Worm (Caenorhabditis elegans) whole organism, L1 larva: ENCODE measurements around the gene srx-66.
A peak's percentile ranks its signal among the peaks of the same experiment; 100 is the strongest.

Experiments
- aha-1 ChIP-seq: fragments of 150-350 bp; optimal IDR thresholded peaks from 2 replicates; lab custom pipeline; 2014; ENCODE audit warnings: missing biosample characterization, missing genetic modification characterization
- alr-1 ChIP-seq: fragments of 200-800 bp; sonication (Bioruptor generic); optimal IDR thresholded peaks from 2 replicates; lab custom pipeline; 2018; ENCODE audit warnings: borderline replicate concordance, mild to moderate bottlenecking, missing genetic modification characterization, missing compliant biosample characterization
- blmp-1 ChIP-seq: fragments of 150-350 bp; optimal IDR thresholded peaks from 2 replicates; lab custom pipeline; 2014; ENCODE audit warnings: missing biosample characterization, missing genetic modification characterization
- ceh-8 ChIP-seq: fragments of 200-800 bp; sonication (Bioruptor generic); optimal IDR thresholded peaks from 2 replicates; lab custom pipeline; 2018; ENCODE audit warnings: mild to moderate bottlenecking, missing genetic modification characterization, moderate library complexity, missing compliant biosample characterization
- ceh-82 ChIP-seq, 3 experiments: fragments of 150-350 bp in 1 of 3; sonication (generic microtip) in 2 of 3; optimal IDR thresholded peaks; 2 replicates each; lab custom pipeline; 2014 to 2017; ENCODE audit warnings: missing biosample characterization in 3 of 3, missing genetic modification characterization in 3 of 3
- ceh-88 ChIP-seq: fragments of 200-800 bp; sonication (Bioruptor generic); IDR thresholded peaks from 2 replicates; pipeline ENCODE4 v1.3.6; 2022; ENCODE audit warnings: missing genetic modification characterization, missing compliant biosample characterization
- ceh-90 ChIP-seq: sonication (generic microtip); optimal IDR thresholded peaks from 2 replicates; lab custom pipeline; 2016; ENCODE audit warnings: missing genetic modification characterization, missing compliant biosample characterization
- dpl-1 ChIP-seq, 3 experiments: fragments of 150-350 bp in 2 of 3; sonication (generic microtip) in 1 of 3; optimal IDR thresholded peaks; 2 replicates each; lab custom pipeline; 2014 to 2017; ENCODE audit warnings: missing biosample characterization in 3 of 3, missing genetic modification characterization in 3 of 3, missing genetic modification reagents in 3 of 3
- dsc-1 ChIP-seq: sonication (generic microtip); optimal IDR thresholded peaks from 2 replicates; lab custom pipeline; 2016; ENCODE audit warnings: mild to moderate bottlenecking, missing genetic modification characterization, missing compliant biosample characterization
- efl-1 ChIP-seq, 4 experiments: fragments of 150-350 bp; optimal IDR thresholded peaks in 3 of 4; peaks in 1 of 4; 1 replicate in 1 of 4; 2 replicates in 3 of 4; lab custom pipeline; 2014; ENCODE audit warnings: missing biosample characterization in 2 of 4, missing genetic modification characterization in 2 of 4, missing genetic modification reagents in 2 of 4
- elt-2 ChIP-seq: sonication (generic microtip); optimal IDR thresholded peaks from 2 replicates; lab custom pipeline; 2016; ENCODE audit warnings: missing genetic modification characterization, mild to moderate bottlenecking, inconsistent platforms, missing compliant biosample characterization, missing genetic modification reagents
- elt-3 ChIP-seq, 6 experiments: fragments of 150-350 bp in 1 of 6; sonication (generic microtip); optimal IDR thresholded peaks; 2 replicates each; lab custom pipeline; 2017 to 2018; ENCODE audit warnings: missing biosample characterization in 6 of 6, missing genetic modification characterization in 6 of 6, inconsistent platforms in 1 of 6
- ets-5 ChIP-seq: fragments of 200-800 bp; sonication (Bioruptor generic); IDR thresholded peaks from 2 replicates; pipeline ENCODE4 v1.3.6; 2022; ENCODE audit warnings: missing genetic modification characterization, missing compliant biosample characterization
- fkh-10 ChIP-seq: sonication (generic microtip); optimal IDR thresholded peaks from 2 replicates; lab custom pipeline; 2017; ENCODE audit warnings: missing biosample characterization, missing genetic modification reagents, missing genetic modification characterization
- grh-1 ChIP-seq: fragments of 200-800 bp; sonication (Bioruptor generic); IDR thresholded peaks from 2 replicates; pipeline ENCODE4 v1.3.6; 2022; ENCODE audit warnings: missing genetic modification reagents, missing genetic modification characterization, missing compliant biosample characterization
- hlh-4 ChIP-seq: sonication (generic microtip); optimal IDR thresholded peaks from 2 replicates; lab custom pipeline; 2016; ENCODE audit warnings: mild to moderate bottlenecking, missing genetic modification characterization, missing compliant biosample characterization
- lin-13 ChIP-seq: fragments of 150-350 bp; optimal IDR thresholded peaks from 2 replicates; lab custom pipeline; 2014; ENCODE audit warnings: missing biosample characterization, missing genetic modification reagents, missing genetic modification characterization
- lin-14 ChIP-seq: fragments of 200-800 bp; sonication (Bioruptor generic); optimal IDR thresholded peaks from 2 replicates; lab custom pipeline; 2018; ENCODE audit warnings: mild to moderate bottlenecking, missing genetic modification characterization, moderate library complexity, missing compliant biosample characterization
- lin-15B ChIP-seq: fragments of 150-350 bp; sonication (generic microtip); optimal IDR thresholded peaks from 3 replicates; lab custom pipeline; 2014; ENCODE audit warnings: missing biosample characterization, missing genetic modification characterization
- lin-35 ChIP-seq, 2 experiments: fragments of 150-350 bp; optimal IDR thresholded peaks; 2 replicates each; lab custom pipeline; 2014; ENCODE audit warnings: missing biosample characterization in 2 of 2, missing genetic modification characterization in 2 of 2, missing genetic modification reagents in 2 of 2
- mef-2 ChIP-seq: fragments of 150-350 bp; optimal IDR thresholded peaks from 2 replicates; lab custom pipeline; 2014; ENCODE audit warnings: missing biosample characterization, missing genetic modification characterization
- mep-1 ChIP-seq: fragments of 150-350 bp; optimal IDR thresholded peaks from 2 replicates; lab custom pipeline; 2014; ENCODE audit warnings: missing biosample characterization, missing genetic modification characterization
- nhr-12 ChIP-seq: sonication (generic microtip); optimal IDR thresholded peaks from 2 replicates; lab custom pipeline; 2017; ENCODE audit warnings: missing biosample characterization, missing genetic modification characterization
- nhr-20 ChIP-seq: sonication (generic microtip); optimal IDR thresholded peaks from 2 replicates; lab custom pipeline; 2016; ENCODE audit warnings: mild to moderate bottlenecking, missing genetic modification characterization, missing compliant biosample characterization
- nhr-76 ChIP-seq: sonication (generic microtip); optimal IDR thresholded peaks from 2 replicates; lab custom pipeline; 2017; ENCODE audit warnings: missing biosample characterization, missing genetic modification characterization
- nhr-77 ChIP-seq: fragments of 150-350 bp; optimal IDR thresholded peaks from 2 replicates; lab custom pipeline; 2014; ENCODE audit warnings: missing biosample characterization, missing genetic modification characterization
- nhr-85 ChIP-seq: sonication (generic microtip); peaks from one replicate; lab custom pipeline; 2016; ENCODE audit warnings: missing genetic modification characterization, inconsistent platforms, missing compliant biosample characterization
- rnt-1 ChIP-seq: sonication (generic microtip); optimal IDR thresholded peaks from 2 replicates; lab custom pipeline; 2016; ENCODE audit warnings: mild to moderate bottlenecking, missing genetic modification characterization, moderate library complexity, missing compliant biosample characterization
- sptf-1 ChIP-seq: fragments of 150-350 bp; optimal IDR thresholded peaks from 2 replicates; lab custom pipeline; 2014; ENCODE audit warnings: missing biosample characterization, missing genetic modification characterization
- sup-37 ChIP-seq: fragments of 200-800 bp; sonication (Bioruptor generic); optimal IDR thresholded peaks from 2 replicates; lab custom pipeline; 2018; ENCODE audit warnings: mild to moderate bottlenecking, missing genetic modification characterization, missing compliant biosample characterization
- tbx-2 ChIP-seq: sonication (generic microtip); optimal IDR thresholded peaks from 2 replicates; lab custom pipeline; 2016; ENCODE audit warnings: missing genetic modification characterization, missing compliant biosample characterization
- unc-62 ChIP-seq: fragments of 150-350 bp; optimal IDR thresholded peaks from 2 replicates; lab custom pipeline; 2014; ENCODE audit warnings: missing biosample characterization, missing genetic modification reagents, missing genetic modification characterization
- unc-98 ChIP-seq: fragments of 200-800 bp; sonication (Bioruptor generic); IDR thresholded peaks from 2 replicates; pipeline ENCODE4 v1.3.6; 2022; ENCODE audit warnings: missing genetic modification characterization, missing compliant biosample characterization
- zag-1 ChIP-seq: fragments of 150-350 bp; optimal IDR thresholded peaks from 2 replicates; lab custom pipeline; 2014; ENCODE audit warnings: missing biosample characterization, missing genetic modification characterization
- ztf-11 ChIP-seq, 2 experiments: sonication (generic microtip); optimal IDR thresholded peaks; 2 replicates each; lab custom pipeline; 2016 to 2017; ENCODE audit warnings: missing genetic modification characterization in 2 of 2, missing biosample characterization in 1 of 2, missing compliant biosample characterization in 1 of 2

Gene srx-66

DNA sequence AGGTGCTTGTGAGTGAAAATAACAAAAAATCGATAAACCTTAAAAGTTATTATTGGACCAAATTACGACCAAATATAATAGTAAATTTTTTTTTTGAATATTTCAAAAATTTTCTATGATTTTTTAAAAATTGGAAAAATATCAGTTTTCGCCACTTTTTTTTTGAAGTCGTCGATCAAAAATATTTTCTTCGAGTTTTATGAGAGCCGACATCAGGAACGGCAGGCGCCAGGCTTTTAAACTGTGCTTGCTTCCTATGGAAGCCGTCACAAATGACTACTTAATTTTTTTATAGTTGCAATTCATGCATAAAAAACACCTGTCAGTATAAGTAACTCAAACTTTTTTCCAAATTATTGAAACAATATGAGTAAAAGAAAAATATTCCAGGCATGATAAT is 16.0 kb upstream of the srx-66 start:
- TF ChIP-seq ztf-11 (tag; optimal IDR thresholded peaks at IDR 0.05; lab: Kevin White, UChicago) (no peak), efl-1 (optimal IDR thresholded peaks at IDR 0.05; lab: Kevin White, UChicago) (no peak), efl-1 (GFP tag; optimal IDR thresholded peaks at IDR 0.05 in 1 of 2; lab: Kevin White, UChicago) (peak in 1 of 2 experiments; percentile 33)
- TF ChIP-seq, all 84 proteins: peak for 1

DNA sequence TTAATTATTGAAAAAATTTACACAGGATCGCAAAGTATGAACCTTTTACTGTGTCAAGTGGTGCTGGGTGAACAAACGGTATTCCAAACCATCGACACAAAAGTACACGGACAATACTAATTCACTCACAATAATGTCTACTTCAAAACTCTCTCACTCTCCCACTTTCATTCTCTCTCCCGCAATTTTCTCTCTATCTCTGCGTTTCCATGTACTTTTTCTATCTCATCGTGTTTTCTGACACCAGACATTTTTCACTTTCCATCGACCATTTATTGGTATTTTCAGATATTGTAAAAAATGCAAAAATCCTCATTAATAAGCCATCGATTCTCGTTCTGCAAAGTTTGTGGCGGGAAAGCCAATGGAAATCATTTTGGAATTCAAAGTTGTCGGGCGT is 13.5 kb upstream of the srx-66 start, which contains the start of gene nhr-156:
Gene nhr-156, plus strand, starts transcription at position 266 of the 400 bp plus-strand sequence.
- TF ChIP-seq dpl-1 (GFP tag; optimal IDR thresholded peaks at IDR 0.05; lab: Kevin White, UChicago): peak in 1 of 3 experiments; percentile 9
- TF ChIP-seq ceh-8: no peak
- peak; percentile 64 for TF ChIP-seq nhr-85 (tag; lab: Kevin White, UChicago)
- TF ChIP-seq blmp-1 (tag; lab: Kevin White, UChicago): peak; percentile 78
- TF ChIP-seq lin-35 (GFP tag; optimal IDR thresholded peaks at IDR 0.05; lab: Kevin White, UChicago): peak in 1 of 2 experiments; percentile 13
- peak in 1 of 2 experiments; percentile 22 for TF ChIP-seq efl-1 (optimal IDR thresholded peaks at IDR 0.05; lab: Kevin White, UChicago)
- peak in 1 of 2 experiments; percentile 8 for TF ChIP-seq efl-1 (GFP tag; optimal IDR thresholded peaks at IDR 0.05 in 1 of 2; lab: Kevin White, UChicago)
- TF ChIP-seq unc-62: no peak
- peak; percentile 11 for TF ChIP-seq rnt-1 (tag; lab: Kevin White, UChicago)
- TF ChIP-seq, all 84 proteins: peak for 6

DNA sequence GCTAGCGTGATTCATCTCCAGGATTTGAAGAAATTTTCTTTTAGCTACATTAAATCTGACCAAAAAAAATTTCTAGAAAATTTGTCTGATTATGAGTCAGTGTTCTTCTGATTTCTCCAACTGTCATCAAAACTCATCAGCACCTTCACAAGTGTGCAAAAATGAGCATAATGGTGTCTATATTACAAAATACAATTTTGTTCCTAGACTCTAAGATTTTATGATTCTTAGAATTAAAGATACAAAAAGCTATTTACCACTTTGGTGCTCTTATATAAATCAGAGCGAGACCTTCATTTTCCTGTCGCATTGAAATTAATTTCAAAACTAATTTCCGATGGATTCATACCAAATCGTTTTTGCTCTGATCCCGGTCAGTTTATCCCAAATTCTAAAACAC is 6.9 kb upstream of the srx-66 start, which contains the start of gene srx-68:
Gene srx-68, plus strand, starts transcription at position 301 of the 400 bp plus-strand sequence.
- TF ChIP-seq mep-1 (tag; lab: Kevin White, UChicago): no peak
- TF ChIP-seq nhr-20 (tag; lab: Kevin White, UChicago): no peak
- no peak for TF ChIP-seq aha-1
- TF ChIP-seq, all 84 proteins: peak for 0

DNA sequence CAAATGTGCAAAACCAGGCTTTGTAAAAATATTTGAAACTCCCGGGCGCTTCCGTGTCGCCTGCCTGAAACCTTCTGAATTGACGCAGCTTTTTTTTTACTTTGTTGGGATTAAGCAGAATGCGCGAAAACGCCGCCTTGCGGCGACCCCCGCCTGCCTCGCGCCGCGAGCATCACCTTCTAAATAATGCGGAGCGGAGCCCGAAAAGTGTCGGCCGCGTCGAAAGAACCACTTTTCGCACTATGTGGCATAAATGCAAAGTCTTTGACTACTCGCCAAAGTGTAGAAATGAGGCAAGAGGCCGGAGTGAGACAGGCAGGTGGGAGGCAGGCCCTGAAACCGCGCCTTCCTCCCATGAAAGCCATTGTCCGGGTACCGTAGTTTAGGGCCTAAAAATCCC is 6.3 kb upstream of the srx-66 start:
- no peak for TF ChIP-seq sup-37 (GFP tag; lab: Kevin White, UChicago)
- no peak for TF ChIP-seq nhr-76
- TF ChIP-seq nhr-77 (tag; lab: Kevin White, UChicago): no peak

DNA sequence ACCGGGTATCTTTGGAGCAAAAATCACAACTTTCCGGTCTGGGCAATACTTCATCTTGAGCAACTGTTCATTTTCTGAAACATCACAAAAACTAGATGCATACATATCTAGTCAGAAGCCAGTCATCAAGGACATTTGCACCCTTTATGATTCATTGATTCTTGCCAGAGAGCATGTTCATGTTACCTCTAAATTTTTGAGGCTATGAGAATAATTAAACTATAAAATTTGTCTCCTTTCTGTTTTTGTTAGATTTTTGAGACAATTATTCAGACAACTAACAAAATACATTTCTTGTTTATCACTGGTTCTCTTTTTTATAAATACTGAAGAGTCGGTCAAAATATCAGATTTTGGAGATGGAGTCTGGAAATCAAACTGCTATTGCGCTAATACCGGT is 2.9 kb upstream of the srx-66 start, which contains the start of gene srx-67:
Gene srx-67, plus strand, starts transcription at position 301 of the 400 bp plus-strand sequence.
- TF ChIP-seq nhr-12 (no peak), nhr-85 (tag; lab: Kevin White, UChicago) (no peak), mef-2 (tag; lab: Kevin White, UChicago) (no peak), nhr-76 (no peak), ceh-88 (no peak), hlh-4 (tag; lab: Kevin White, UChicago) (no peak), unc-98 (GFP tag; lab: Robert Waterston, UW) (no peak)

DNA sequence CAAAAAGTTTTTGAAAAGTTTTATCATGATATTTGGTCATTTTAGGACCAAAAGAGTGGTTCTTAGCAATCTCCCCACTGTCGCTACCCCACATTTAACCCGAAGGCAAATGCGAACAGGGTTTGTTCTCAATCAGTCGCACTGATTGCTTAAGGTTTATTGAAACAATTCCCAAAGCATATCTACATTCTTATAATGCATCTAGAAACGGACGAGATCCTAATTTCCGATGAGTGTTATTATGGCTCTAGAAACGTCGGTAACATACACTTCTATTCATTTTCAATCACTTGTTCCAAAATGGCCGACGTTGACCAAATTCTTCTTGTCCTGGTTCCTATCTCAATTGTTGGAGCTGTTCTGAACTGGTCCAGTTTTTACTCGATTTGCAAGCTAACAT is 2.2 kb downstream of the srx-66 start, which contains the start of gene srx-65:
Gene srx-65, plus strand, starts transcription at position 301 of the 400 bp plus-strand sequence.
- TF ChIP-seq alr-1 (tag; lab: Kevin White, UChicago) (no peak), efl-1 (optimal IDR thresholded peaks at IDR 0.05; lab: Kevin White, UChicago) (no peak), efl-1 (GFP tag; optimal IDR thresholded peaks at IDR 0.05 in 1 of 2; lab: Kevin White, UChicago) (peak in 1 of 2 experiments; percentile 36), ets-5 (GFP tag; lab: Robert Waterston, UW) (no peak), elt-2 (tag; lab: Kevin White, UChicago) (no peak), lin-14 (GFP tag; lab: Kevin White, UChicago) (no peak), lin-13 (GFP tag; lab: Kevin White, UChicago) (no peak), elt-3 (tag; optimal IDR thresholded peaks at IDR 0.05; lab: Kevin White, UChicago) (no peak)
- TF ChIP-seq, all 84 proteins: peak for 1

DNA sequence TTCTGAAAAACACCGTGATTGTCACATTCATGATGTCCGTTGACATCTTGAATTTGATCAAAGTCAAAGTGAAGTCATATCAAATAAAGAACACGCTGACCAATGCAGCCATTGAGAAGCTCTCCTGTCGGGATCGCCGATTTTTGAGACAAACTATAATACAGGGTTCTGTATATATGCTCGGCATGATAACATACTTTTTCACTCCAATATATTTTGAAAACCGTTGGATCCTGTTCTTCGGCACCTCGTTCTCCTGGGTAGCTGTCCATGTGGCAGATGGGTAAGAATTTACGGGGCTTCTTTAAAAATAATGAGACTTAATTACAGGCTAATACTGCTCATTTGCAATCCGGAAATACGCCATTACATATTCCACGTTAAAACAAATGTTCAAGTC is 3.2 kb downstream of the srx-66 start:
- TF ChIP-seq fkh-10 (GFP tag; lab: Kevin White, UChicago): no peak
- TF ChIP-seq mep-1 (tag; lab: Kevin White, UChicago): no peak
- TF ChIP-seq ceh-90 (tag; lab: Kevin White, UChicago): no peak
- no peak for TF ChIP-seq grh-1 (GFP tag; lab: Robert Waterston, UW)
- TF ChIP-seq dsc-1 (tag; lab: Kevin White, UChicago): no peak
- no peak for TF ChIP-seq lin-15B
- no peak for TF ChIP-seq nhr-76
- no peak for TF ChIP-seq tbx-2 (tag; lab: Kevin White, UChicago)
- no peak for TF ChIP-seq ceh-82 (tag; optimal IDR thresholded peaks at IDR 0.05; lab: Kevin White, UChicago)
- TF ChIP-seq sptf-1 (tag; lab: Kevin White, UChicago): no peak
- TF ChIP-seq zag-1 (tag; lab: Kevin White, UChicago): no peak
